Fruit fly (Drosophila melanogaster): Measurements from ENCODE around the gene CG7044.

CG7044 gene

DNA sequence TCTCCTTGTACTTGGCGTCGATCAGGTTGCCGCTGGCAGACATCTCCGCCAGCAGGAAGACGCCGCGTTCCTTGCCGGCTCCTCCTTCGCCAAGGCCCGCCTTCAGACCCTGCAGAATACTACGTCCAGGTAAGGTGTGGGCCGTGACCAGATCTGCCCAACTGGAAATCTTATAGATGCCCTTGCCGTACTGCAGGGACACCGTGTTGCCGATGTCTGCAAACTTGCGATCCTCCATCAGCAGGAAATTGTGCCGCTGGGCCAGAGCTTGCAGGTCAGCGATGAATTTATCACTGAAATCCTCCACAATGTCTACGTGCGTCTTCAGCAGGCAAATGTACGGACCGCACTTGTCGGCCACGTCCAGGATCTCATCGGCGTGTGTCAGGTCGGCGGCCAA is 30.2 kb downstream of the CG7044 start:
- TF ChIP-seq CG32006 (GFP tag; optimal IDR thresholded peaks at IDR 0.05) = no peak
- no peak for TF ChIP-seq CG34406 (GFP tag; optimal IDR thresholded peaks at IDR 0.05)
- TF ChIP-seq Hr38 (GFP tag; optimal IDR thresholded peaks at IDR 0.05) = no peak
- TF ChIP-seq Sox14 (GFP tag; optimal IDR thresholded peaks at IDR 0.05) = no peak
- no peak for TF ChIP-seq Hr4 (GFP tag; optimal IDR thresholded peaks at IDR 0.05)
- no peak for TF ChIP-seq Hr39 (GFP tag; optimal IDR thresholded peaks at IDR 0.05)
- no peak for TF ChIP-seq CG16779 (tag; optimal IDR thresholded peaks at IDR 0.05)
- TF ChIP-seq CG3919 (GFP tag; optimal IDR thresholded peaks at IDR 0.05) = no peak
- no peak for TF ChIP-seq fd85E (GFP tag; optimal IDR thresholded peaks at IDR 0.05)
- no peak for TF ChIP-seq CG3032 (tag; optimal IDR thresholded peaks at IDR 0.05)
- no peak for TF ChIP-seq CG6854 (GFP tag; optimal IDR thresholded peaks at IDR 0.05)
- TF ChIP-seq eg (GFP tag; IDR thresholded peaks at IDR 0.05) = no peak
- TF ChIP-seq spab (GFP tag; optimal IDR thresholded peaks at IDR 0.05) = no peak
- TF ChIP-seq Eip93F (GFP tag; optimal IDR thresholded peaks at IDR 0.05) = no peak
- no peak for TF ChIP-seq net (GFP tag; optimal IDR thresholded peaks at IDR 0.05)
- no peak for TF ChIP-seq CG11762 (GFP tag; optimal IDR thresholded peaks at IDR 0.05; ENCODE audit: insufficient read depth)

DNA sequence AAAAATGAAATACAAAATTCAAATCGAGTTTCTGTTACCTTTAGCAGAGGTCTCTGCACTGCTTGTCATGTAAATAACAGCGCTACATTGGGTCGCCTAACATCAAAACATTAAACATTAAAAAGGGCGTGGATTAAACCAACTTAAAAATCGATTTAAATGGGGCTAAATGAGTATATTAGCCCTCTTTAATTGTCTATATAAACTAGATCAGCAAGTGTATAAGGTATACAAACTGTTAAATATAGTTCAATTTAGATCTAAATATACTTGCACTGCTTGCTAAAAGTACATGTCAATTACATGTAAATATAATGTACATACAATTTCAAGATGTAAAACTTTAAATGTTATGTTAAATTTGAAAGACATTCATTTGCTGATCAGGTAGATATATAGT is 31.8 kb downstream of the CG7044 start:
- TF ChIP-seq salr (GFP tag; optimal IDR thresholded peaks at IDR 0.05) (no peak), ss (GFP tag; optimal IDR thresholded peaks at IDR 0.05) (no peak), vri (GFP tag; optimal IDR thresholded peaks at IDR 0.05) (no peak), Eip93F (GFP tag; optimal IDR thresholded peaks at IDR 0.05) (no peak), Sox102F (GFP tag; optimal IDR thresholded peaks at IDR 0.05) (no peak), esn (GFP tag; optimal IDR thresholded peaks at IDR 0.05) (no peak), CG11902 (GFP tag; optimal IDR thresholded peaks at IDR 0.05) (no peak), CG7368 (GFP tag; optimal IDR thresholded peaks at IDR 0.05) (no peak), Hr39 (GFP tag; optimal IDR thresholded peaks at IDR 0.05) (no peak), CG15336 (GFP tag; IDR thresholded peaks at IDR 0.05) (no peak), CG4318 (GFP tag; optimal IDR thresholded peaks at IDR 0.05) (no peak), CG11762 (GFP tag; optimal IDR thresholded peaks at IDR 0.05; ENCODE audit: insufficient read depth) (no peak), CG8119 (GFP tag; IDR thresholded peaks at IDR 0.05) (no peak)

DNA sequence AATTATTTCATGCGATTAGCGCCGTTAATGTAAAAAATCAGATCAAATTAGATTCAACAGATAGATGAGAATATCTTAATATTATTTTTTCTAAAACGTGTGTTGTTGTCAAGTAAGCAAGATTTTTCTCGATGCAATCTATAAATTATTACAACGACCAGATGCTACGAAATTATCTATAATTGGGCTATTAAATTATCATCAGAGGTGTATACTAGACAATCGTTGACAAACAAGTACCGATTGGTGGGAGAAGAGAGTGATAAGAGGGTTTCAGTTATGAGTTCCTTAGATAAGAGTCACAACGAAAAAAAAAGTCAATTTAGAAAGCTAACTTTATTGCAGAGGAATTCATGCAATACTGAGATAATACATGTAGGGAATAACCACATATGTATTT is 34.0 kb downstream of the CG7044 start:
- no peak for TF ChIP-seq CG6792 (GFP tag; optimal IDR thresholded peaks at IDR 0.05)
- no peak for TF ChIP-seq topi (GFP tag; optimal IDR thresholded peaks at IDR 0.05)
- TF ChIP-seq Sox102F (GFP tag; optimal IDR thresholded peaks at IDR 0.05) = no peak
- no peak for TF ChIP-seq Sox15 (GFP tag; optimal IDR thresholded peaks at IDR 0.05)
- no peak for TF ChIP-seq CG11902 (GFP tag; optimal IDR thresholded peaks at IDR 0.05)
- no peak for TF ChIP-seq acj6 (GFP tag; optimal IDR thresholded peaks at IDR 0.05)
- peak; percentile 65 for TF ChIP-seq vri (GFP tag; optimal IDR thresholded peaks at IDR 0.05)

DNA sequence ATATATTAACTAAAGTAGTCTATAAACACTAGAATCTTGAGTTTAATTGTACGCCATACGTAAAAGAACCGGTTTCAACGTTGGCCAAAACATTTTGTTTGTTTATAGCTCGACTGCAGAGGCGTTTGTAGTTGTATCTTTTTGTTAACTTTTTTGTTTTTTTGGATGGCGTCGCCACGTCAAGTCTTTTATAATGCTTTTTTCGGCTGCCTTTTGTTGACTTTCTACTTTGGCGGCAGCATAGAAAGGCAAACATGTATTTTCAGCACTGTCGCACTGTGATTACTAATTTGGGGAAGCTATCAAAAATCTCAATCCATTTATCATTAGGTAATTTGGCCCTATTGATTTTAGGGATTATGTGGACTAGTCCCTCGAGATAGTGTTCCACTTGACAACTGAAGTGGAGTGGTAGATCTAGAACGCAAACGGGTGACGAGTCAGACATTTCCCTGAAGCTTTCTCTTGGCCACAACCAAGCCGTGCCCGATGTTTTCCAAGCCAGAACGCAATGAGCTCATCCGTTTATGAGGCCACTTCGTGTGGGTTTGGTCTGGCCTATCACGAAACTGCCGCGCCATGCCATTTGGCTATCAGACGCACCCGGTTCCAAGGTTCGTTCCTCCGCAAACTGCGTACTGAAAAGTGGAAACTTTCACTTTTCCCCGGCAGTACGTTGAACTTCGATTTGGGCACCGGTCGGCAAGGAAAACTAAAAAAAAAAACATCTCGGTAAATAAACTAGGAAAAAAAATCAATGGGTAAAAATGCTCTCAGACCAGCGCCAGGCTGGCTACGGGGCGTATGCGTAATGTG is 34.8 kb downstream of the CG7044 start:
- TF ChIP-seq Eip93F (GFP tag; optimal IDR thresholded peaks at IDR 0.05) = no peak
- TF ChIP-seq fkh (GFP tag; optimal IDR thresholded peaks at IDR 0.05) = peak; percentile 71
- no peak for TF ChIP-seq svp (GFP tag)
- peak; percentile 16; the same call in 1 of the 3 replicates for TF ChIP-seq eg (GFP tag; IDR thresholded peaks at IDR 0.05)
- TF ChIP-seq CG15336 (GFP tag; IDR thresholded peaks at IDR 0.05) = 0 out of 2 replicates have a peak, but pooled peaks have one; percentile 32
- TF ChIP-seq Blimp-1 (GFP tag; optimal IDR thresholded peaks at IDR 0.05) = peak; percentile 12
- no peak for TF ChIP-seq dsx (GFP tag; optimal IDR thresholded peaks at IDR 0.05; ENCODE audit: poor library complexity, severe bottlenecking)
- TF ChIP-seq Eip78C (GFP tag) = peak; percentile 46

Measured in whole organism, prepupa.